Worm (Caenorhabditis elegans): ENCODE data around the gene C11E4.8.

DNA sequence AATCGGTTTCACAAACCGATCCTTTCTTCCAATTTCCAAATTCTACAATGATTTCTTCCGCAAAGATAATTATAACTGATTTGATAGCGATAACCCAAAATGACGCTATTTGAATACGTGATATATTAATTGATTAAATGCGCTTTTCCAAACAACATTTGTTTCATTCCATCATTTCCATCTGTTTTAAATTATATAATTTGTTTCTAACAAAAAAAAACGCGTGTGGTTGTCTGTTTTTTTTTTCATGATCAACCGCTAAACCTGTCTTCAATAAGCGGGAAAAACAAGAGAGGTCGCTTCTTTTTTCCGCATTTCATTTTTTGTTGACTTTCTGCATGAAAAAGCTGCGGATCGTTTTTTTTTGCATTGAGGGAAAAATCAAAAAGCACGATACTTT is 22.9 kb upstream of the C11E4.8 start:
- TF ChIP-seq ref-1 (GFP tag; conservative IDR thresholded peaks at IDR 0.05) (no peak), flt-1 (GFP tag; IDR thresholded peaks at IDR 0.05) (no peak), tab-1 (GFP tag; IDR thresholded peaks at IDR 0.05) (no peak), med-1 (GFP tag; optimal IDR thresholded peaks at IDR 0.05; ENCODE audit: insufficient read depth) (no peak), ztf-23 (GFP tag; IDR thresholded peaks at IDR 0.05) (no peak), T22C8.4 (GFP tag; IDR thresholded peaks at IDR 0.05) (no peak)
